Worm (Caenorhabditis elegans): ENCODE results near the gene str-238.

DNA sequence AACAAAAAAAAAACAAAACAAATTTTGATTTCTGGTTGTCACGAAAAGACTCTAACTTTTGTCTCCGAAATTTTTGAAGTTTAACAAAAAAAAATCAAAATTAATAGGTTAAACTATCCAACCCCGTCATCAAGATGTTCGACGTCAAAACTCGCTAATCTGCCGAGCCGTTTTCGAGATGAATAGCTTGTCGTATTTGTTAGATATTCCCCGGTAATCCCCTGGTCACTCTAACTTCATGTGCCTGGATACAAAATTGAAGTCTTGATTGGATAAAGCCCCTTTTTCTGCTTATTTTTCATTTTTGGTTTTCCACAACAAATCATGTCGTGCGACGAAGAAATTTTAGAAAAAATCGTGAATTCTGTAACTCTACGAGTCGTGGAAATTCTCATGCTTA lies 17.6 kb downstream of the str-238 start, which contains the start of gene srab-16:
- TF ChIP-seq ztf-23 (GFP tag; IDR thresholded peaks at IDR 0.05) = no peak
- TF ChIP-seq flt-1 (GFP tag; IDR thresholded peaks at IDR 0.05) = no peak
